Worm (Caenorhabditis elegans) whole organism, L2 larva: ENCODE data around the gene nono-1.
A peak's percentile ranks its signal among the peaks of the same experiment; 100 is the strongest.

Experiments used
- C34F6.9 ChIP-seq: fragments of 150-350 bp; optimal IDR thresholded peaks from 2 replicates; lab custom pipeline; 2014; ENCODE audit warnings: missing biosample characterization, missing genetic modification characterization
- F13H6.1 ChIP-seq: sonication (generic microtip); optimal IDR thresholded peaks from 2 replicates; lab custom pipeline; 2016; ENCODE audit warnings: missing genetic modification characterization, missing compliant biosample characterization
- alr-1 ChIP-seq: fragments of 150-350 bp; optimal IDR thresholded peaks from 2 replicates; lab custom pipeline; 2014; ENCODE audit warnings: missing biosample characterization, missing genetic modification characterization
- blmp-1 ChIP-seq: sonication (generic microtip); optimal IDR thresholded peaks from 2 replicates; lab custom pipeline; 2017; ENCODE audit warnings: missing genetic modification characterization, mild to moderate bottlenecking, missing compliant biosample characterization, antibody characterized with exemption, moderate library complexity; ENCODE audit not compliant: insufficient read depth
- ceh-82 ChIP-seq: fragments of 150-350 bp; optimal IDR thresholded peaks from 2 replicates; lab custom pipeline; 2014; ENCODE audit warnings: missing biosample characterization, missing genetic modification characterization
- dmd-4 ChIP-seq: sonication (generic microtip); optimal IDR thresholded peaks from 2 replicates; lab custom pipeline; 2017; ENCODE audit warnings: missing biosample characterization, missing genetic modification characterization
- elt-1 ChIP-seq: fragments of 150-350 bp; optimal IDR thresholded peaks from 2 replicates; lab custom pipeline; 2014; ENCODE audit warnings: missing biosample characterization, missing genetic modification characterization
- elt-3 ChIP-seq: sonication (generic microtip); optimal IDR thresholded peaks from 2 replicates; lab custom pipeline; 2017; ENCODE audit warnings: missing biosample characterization, missing genetic modification characterization
- fos-1 ChIP-seq: fragments of 150-350 bp; optimal IDR thresholded peaks from 2 replicates; lab custom pipeline; 2014; ENCODE audit warnings: missing biosample characterization, missing genetic modification characterization
- gmeb-1 ChIP-seq: fragments of 150-350 bp; optimal IDR thresholded peaks from 2 replicates; lab custom pipeline; 2014; ENCODE audit warnings: missing biosample characterization, missing genetic modification characterization
- lin-11 ChIP-seq: fragments of 150-350 bp; sonication (generic microtip); optimal IDR thresholded peaks from 2 replicates; lab custom pipeline; 2014; ENCODE audit warnings: missing biosample characterization, missing genetic modification characterization, inconsistent platforms, mixed read lengths
- lin-13 ChIP-seq: fragments of 150-350 bp; optimal IDR thresholded peaks from 2 replicates; lab custom pipeline; 2014; ENCODE audit warnings: missing biosample characterization, missing genetic modification reagents, missing genetic modification characterization
- lsy-2 ChIP-seq, 2 experiments: fragments of 150-350 bp in 1 of 2; sonication (generic microtip) in 1 of 2; optimal IDR thresholded peaks; 2 replicates each; lab custom pipeline; 2014 to 2017; ENCODE audit warnings: missing biosample characterization in 2 of 2, missing genetic modification characterization in 2 of 2
- mab-5 ChIP-seq: fragments of 150-350 bp; optimal IDR thresholded peaks from 2 replicates; lab custom pipeline; 2014; ENCODE audit warnings: missing biosample characterization, missing genetic modification characterization
- mbf-1 ChIP-seq: sonication (generic microtip); optimal IDR thresholded peaks from 2 replicates; lab custom pipeline; 2017; ENCODE audit warnings: missing biosample characterization, missing genetic modification characterization
- mdl-1 ChIP-seq, 2 experiments: fragments of 150-350 bp in 1 of 2; sonication (generic microtip) in 1 of 2; optimal IDR thresholded peaks; 2 replicates each; lab custom pipeline; 2017; ENCODE audit warnings: missing biosample characterization in 2 of 2, missing genetic modification characterization in 2 of 2
- nhr-10 ChIP-seq: sonication (generic microtip); optimal IDR thresholded peaks from 2 replicates; lab custom pipeline; 2017; ENCODE audit warnings: missing biosample characterization, missing genetic modification characterization
- nhr-11 ChIP-seq: fragments of 150-350 bp; optimal IDR thresholded peaks from 2 replicates; lab custom pipeline; 2014; ENCODE audit warnings: missing biosample characterization, missing genetic modification characterization
- nhr-12 ChIP-seq: fragments of 150-350 bp; optimal IDR thresholded peaks from 2 replicates; lab custom pipeline; 2014; ENCODE audit warnings: missing biosample characterization, missing genetic modification characterization
- nhr-129 ChIP-seq: fragments of 150-350 bp; optimal IDR thresholded peaks from 2 replicates; lab custom pipeline; 2014; ENCODE audit warnings: missing biosample characterization, missing genetic modification characterization
- nhr-23 ChIP-seq: fragments of 150-350 bp; optimal IDR thresholded peaks from 2 replicates; lab custom pipeline; 2014; ENCODE audit warnings: missing biosample characterization, missing genetic modification reagents, missing genetic modification characterization
- nhr-25 ChIP-seq: fragments of 150-350 bp; sonication (generic microtip); optimal IDR thresholded peaks from 3 replicates; lab custom pipeline; 2014; ENCODE audit warnings: missing biosample characterization, missing genetic modification characterization
- nhr-77 ChIP-seq: fragments of 150-350 bp; optimal IDR thresholded peaks from 2 replicates; lab custom pipeline; 2014; ENCODE audit warnings: missing biosample characterization, missing genetic modification characterization
- peb-1 ChIP-seq: fragments of 150-350 bp; optimal IDR thresholded peaks from 2 replicates; lab custom pipeline; 2014; ENCODE audit warnings: missing biosample characterization, missing genetic modification characterization
- sem-4 ChIP-seq: fragments of 150-350 bp; optimal IDR thresholded peaks from 2 replicates; lab custom pipeline; 2014; ENCODE audit warnings: missing biosample characterization, missing genetic modification reagents, missing genetic modification characterization
- sma-3 ChIP-seq: sonication (generic microtip); optimal IDR thresholded peaks from 2 replicates; lab custom pipeline; 2016; ENCODE audit warnings: missing genetic modification reagents, missing genetic modification characterization, missing compliant biosample characterization
- sma-9 ChIP-seq, 2 experiments: fragments of 150-350 bp in 1 of 2; sonication (generic microtip) in 1 of 2; optimal IDR thresholded peaks; 2 replicates each; lab custom pipeline; 2014 to 2016; ENCODE audit warnings: missing genetic modification characterization in 2 of 2, mild to moderate bottlenecking in 1 of 2, missing biosample characterization in 1 of 2, missing compliant biosample characterization in 1 of 2, missing genetic modification reagents in 1 of 2, moderate library complexity in 1 of 2
- snpc-4 ChIP-seq: fragments of 150-350 bp; optimal IDR thresholded peaks from 2 replicates; lab custom pipeline; 2014; ENCODE audit warnings: missing biosample characterization, missing genetic modification characterization
- unc-55 ChIP-seq: fragments of 150-350 bp; sonication (generic microtip); optimal IDR thresholded peaks from 3 replicates; lab custom pipeline; 2014; ENCODE audit warnings: missing biosample characterization, missing genetic modification reagents, missing genetic modification characterization
- unc-62 ChIP-seq: fragments of 150-350 bp; optimal IDR thresholded peaks from 2 replicates; lab custom pipeline; 2014; ENCODE audit warnings: missing biosample characterization, missing genetic modification reagents, missing genetic modification characterization
- ztf-11 ChIP-seq: sonication (generic microtip); optimal IDR thresholded peaks from 2 replicates; lab custom pipeline; 2017; ENCODE audit warnings: missing biosample characterization, missing genetic modification characterization
- ztf-4 ChIP-seq: fragments of 150-350 bp; optimal IDR thresholded peaks from 2 replicates; lab custom pipeline; 2014; ENCODE audit warnings: missing biosample characterization, missing genetic modification characterization

The nono-1 gene

ce11 chrIII:5936992-5937391 is 21.1 kb downstream of the nono-1 start, which contains the start of gene EGAP1.1:
Gene EGAP1.1, minus strand, starts transcription at chrIII:5937220.
- TF ChIP-seq gmeb-1 (tag; lab: Kevin White, UChicago) (no peak), C34F6.9 (tag; lab: Kevin White, UChicago) (peak; percentile 2), peb-1 (tag; lab: Kevin White, UChicago) (no peak), nhr-12 (tag; lab: Kevin White, UChicago) (no peak), unc-55 (GFP tag; lab: Kevin White, UChicago) (no peak), sma-3 (GFP tag; lab: Kevin White, UChicago) (no peak), elt-3 (no peak), sem-4 (tag; lab: Kevin White, UChicago) (no peak), unc-62 (no peak)

ce11 chrIII:5934138-5934658 is 23.8 kb downstream of the nono-1 start:
- TF ChIP-seq nhr-25 (no peak), nhr-11 (tag; lab: Kevin White, UChicago) (no peak), unc-55 (GFP tag; lab: Kevin White, UChicago) (no peak), blmp-1 (tag; lab: Kevin White, UChicago) (no peak), C34F6.9 (tag; lab: Kevin White, UChicago) (peak; percentile 40), lin-13 (no peak), lsy-2 (tag; optimal IDR thresholded peaks at IDR 0.05; lab: Kevin White, UChicago) (peak in 1 of 2 experiments; percentile 9), F13H6.1 (tag; lab: Kevin White, UChicago) (peak; percentile 24), mbf-1 (tag; lab: Kevin White, UChicago) (no peak)

- TF ChIP-seq nhr-23 (tag; lab: Kevin White, UChicago), result no peak
- no peak for TF ChIP-seq mab-5 (tag; lab: Kevin White, UChicago)
- no peak for TF ChIP-seq nhr-10 (tag; lab: Kevin White, UChicago)
- no peak for TF ChIP-seq lin-11 (tag; lab: Kevin White, UChicago)
- TF ChIP-seq ceh-82 (tag; lab: Kevin White, UChicago), result no peak
- TF ChIP-seq mdl-1 (tag; optimal IDR thresholded peaks at IDR 0.05; lab: Kevin White, UChicago), result no peak
- no peak for TF ChIP-seq nhr-77 (tag; lab: Kevin White, UChicago)
- no peak for TF ChIP-seq ztf-4 (tag; lab: Kevin White, UChicago)
- TF ChIP-seq dmd-4 (tag; lab: Kevin White, UChicago), result no peak
- no peak for TF ChIP-seq fos-1 (tag; lab: Kevin White, UChicago)
- no peak for TF ChIP-seq ztf-11 (tag; lab: Kevin White, UChicago)
- TF ChIP-seq snpc-4 (tag; lab: Kevin White, UChicago), result no peak
Observed at ce11 chrIII:5932853-5933252, 25.2 kb downstream of the nono-1 start, which contains the start of gene zmp-1. Gene zmp-1, minus strand, starts transcription at chrIII:5932953.

ce11 chrIII:5931433-5931994 is 26.5 kb downstream of the nono-1 start, which contains the start of gene EGAP1.5:
Gene EGAP1.5, plus strand, starts transcription at chrIII:5931721.
- TF ChIP-seq F13H6.1 (tag; lab: Kevin White, UChicago) (peak; percentile 32), alr-1 (tag; lab: Kevin White, UChicago) (no peak), nhr-129 (peak; percentile 31), elt-1 (no peak), C34F6.9 (tag; lab: Kevin White, UChicago) (no peak)

ce11 chrIII:5930659-5931058 is 27.4 kb downstream of the nono-1 start:
- TF ChIP-seq lsy-2 (tag; optimal IDR thresholded peaks at IDR 0.05; lab: Kevin White, UChicago) (peak in 1 of 2 experiments; percentile 40), fos-1 (tag; lab: Kevin White, UChicago) (no peak), nhr-129 (peak; percentile 17), sma-9 (GFP tag; optimal IDR thresholded peaks at IDR 0.05; lab: Kevin White, UChicago) (peak; percentile 33), sma-9 (tag; optimal IDR thresholded peaks at IDR 0.05; lab: Kevin White, UChicago) (no peak), F13H6.1 (tag; lab: Kevin White, UChicago) (peak; percentile 24)
- TF ChIP-seq, all 48 proteins: peak for 4
